Worm (Caenorhabditis elegans) whole organism, young adult: ENCODE results near the gene gei-4.

Experiments
- B0019.2 ChIP-seq: fragments of 200-800 bp; sonication (Bioruptor generic); conservative IDR thresholded peaks from 2 replicates; pipeline ENCODE4 v1.3.6; 2022; ENCODE audit warnings: missing genetic modification reagents, missing genetic modification characterization, missing compliant biosample characterization
- C06A6.2 ChIP-seq: fragments of 200-800 bp; sonication (Bioruptor generic); conservative IDR thresholded peaks from 2 replicates; pipeline ENCODE4 v1.3.6; 2022; ENCODE audit warnings: missing genetic modification characterization, missing compliant biosample characterization
- F10E7.11 ChIP-seq: sonication (generic microtip); optimal IDR thresholded peaks from 2 replicates; lab custom pipeline; 2017; ENCODE audit warnings: mild to moderate bottlenecking, missing genetic modification characterization, moderate library complexity, missing compliant biosample characterization
- K12H6.12 ChIP-seq: fragments of 200-800 bp; sonication (Bioruptor generic); optimal IDR thresholded peaks from 2 replicates; lab custom pipeline; 2018; ENCODE audit warnings: mild to moderate bottlenecking, missing genetic modification characterization, missing compliant biosample characterization
- Y53F4B.3 ChIP-seq: fragments of 200-800 bp; sonication (Bioruptor generic); IDR thresholded peaks from 2 replicates; pipeline ENCODE4 v1.3.6; 2022; ENCODE audit warnings: missing genetic modification reagents, missing genetic modification characterization, missing compliant biosample characterization
- Y53G8AR.9 ChIP-seq: fragments of 200-800 bp; sonication (Bioruptor generic); conservative IDR thresholded peaks from 2 replicates; pipeline ENCODE4 v1.3.6; 2022; ENCODE audit warnings: missing genetic modification reagents, missing genetic modification characterization, missing compliant biosample characterization
- Y56A3A.18 ChIP-seq: fragments of 200-800 bp; sonication (Bioruptor generic); IDR thresholded peaks from 2 replicates; pipeline ENCODE4 v1.3.6; 2022; ENCODE audit warnings: missing genetic modification reagents, missing genetic modification characterization, missing compliant biosample characterization
- Y67H2A.10 ChIP-seq: fragments of 200-800 bp; sonication (Bioruptor generic); conservative IDR thresholded peaks from 2 replicates; pipeline ENCODE4 v1.3.6; 2022; ENCODE audit warnings: missing genetic modification reagents, missing genetic modification characterization, missing compliant biosample characterization
- Y95B8A.8 ChIP-seq: fragments of 200-800 bp; sonication (Bioruptor generic); IDR thresholded peaks from 2 replicates; pipeline ENCODE4 v1.3.6; 2022; ENCODE audit warnings: missing genetic modification reagents, missing genetic modification characterization, missing compliant biosample characterization
- ama-1 ChIP-seq, 3 experiments: fragments of 150-350 bp in 1 of 3; sonication (generic microtip) in 2 of 3; optimal IDR thresholded peaks; 2 replicates each; lab custom pipeline; 2014 to 2018; ENCODE audit warnings: missing biosample characterization in 2 of 3, missing genetic modification characterization in 2 of 3, missing genetic modification reagents in 2 of 3
- atf-7 ChIP-seq: sonication (generic microtip); optimal IDR thresholded peaks from 2 replicates; lab custom pipeline; 2017; ENCODE audit warnings: mild to moderate bottlenecking, missing genetic modification characterization, missing compliant biosample characterization
- athp-1 ChIP-seq: sonication (generic microtip); optimal IDR thresholded peaks from 2 replicates; lab custom pipeline; 2017; ENCODE audit warnings: mild to moderate bottlenecking, missing genetic modification characterization, missing compliant biosample characterization
- ceh-100 ChIP-seq: fragments of 200-800 bp; sonication (Bioruptor generic); IDR thresholded peaks from 2 replicates; pipeline ENCODE4 v1.3.6; 2022; ENCODE audit warnings: missing genetic modification reagents, missing genetic modification characterization, missing compliant biosample characterization
- die-1 ChIP-seq: sonication (generic microtip); optimal IDR thresholded peaks from 2 replicates; lab custom pipeline; 2016; ENCODE audit warnings: missing genotype, mild to moderate bottlenecking, missing genetic modification characterization, missing compliant biosample characterization
- dox-1 ChIP-seq: fragments of 200-800 bp; sonication (Bioruptor generic); IDR thresholded peaks from 2 replicates; pipeline ENCODE4 v1.3.6; 2022; ENCODE audit warnings: missing genetic modification reagents, missing genetic modification characterization, missing compliant biosample characterization
- egrh-3 ChIP-seq: fragments of 200-800 bp; sonication (Bioruptor generic); IDR thresholded peaks from 2 replicates; pipeline ENCODE4 v1.3.6; 2022; ENCODE audit warnings: missing genetic modification reagents, missing genetic modification characterization, missing compliant biosample characterization
- gei-17 ChIP-seq: fragments of 200-800 bp; sonication (Bioruptor generic); optimal IDR thresholded peaks from 2 replicates; lab custom pipeline; 2018; ENCODE audit warnings: mild to moderate bottlenecking, missing genetic modification characterization, missing compliant biosample characterization
- let-607 ChIP-seq, 2 experiments: fragments of 200-800 bp in 1 of 2; sonication (Bioruptor generic) in 1 of 2; sonication (generic microtip) in 1 of 2; optimal IDR thresholded peaks; 2 replicates each; lab custom pipeline; 2016 to 2018; ENCODE audit warnings: mild to moderate bottlenecking in 2 of 2, missing compliant biosample characterization in 2 of 2, missing genetic modification characterization in 2 of 2, moderate library complexity in 2 of 2, missing genotype in 1 of 2
- lin-54 ChIP-seq: fragments of 200-800 bp; sonication (Bioruptor generic); optimal IDR thresholded peaks from 2 replicates; lab custom pipeline; 2018; ENCODE audit warnings: mild to moderate bottlenecking, missing genetic modification characterization, missing compliant biosample characterization
- lir-1 ChIP-seq: fragments of 200-800 bp; sonication (Bioruptor generic); conservative IDR thresholded peaks from 2 replicates; pipeline ENCODE4 v1.3.6; 2022; ENCODE audit warnings: missing genetic modification reagents, missing genetic modification characterization, missing compliant biosample characterization
- madf-3 ChIP-seq: fragments of 200-800 bp; sonication (Bioruptor generic); IDR thresholded peaks from 2 replicates; pipeline ENCODE4 v1.3.6; 2022; ENCODE audit warnings: missing genetic modification reagents, missing genetic modification characterization, missing compliant biosample characterization
- mcd-1 ChIP-seq: fragments of 200-800 bp; sonication (Bioruptor generic); IDR thresholded peaks from 2 replicates; pipeline ENCODE4 v1.3.6; 2022; ENCODE audit warnings: missing genetic modification reagents, missing genetic modification characterization, missing compliant biosample characterization
- nhr-80 ChIP-seq: sonication (generic microtip); optimal IDR thresholded peaks from 2 replicates; lab custom pipeline; 2016; ENCODE audit warnings: missing genetic modification characterization, missing compliant biosample characterization
- nhr-90 ChIP-seq: sonication (generic microtip); optimal IDR thresholded peaks from 2 replicates; lab custom pipeline; 2016; ENCODE audit warnings: missing genotype, mild to moderate bottlenecking, missing genetic modification characterization, missing compliant biosample characterization
- pha-4 ChIP-seq: fragments of 150-350 bp; sonication (generic microtip); optimal IDR thresholded peaks from 2 replicates; lab custom pipeline; 2014; ENCODE audit warnings: missing biosample characterization, missing genetic modification reagents, missing genetic modification characterization
- snpc-4 ChIP-seq, 5 experiments: fragments of 150-350 bp in 1 of 5; sonication (generic microtip) in 4 of 5; optimal IDR thresholded peaks; 2 replicates each; lab custom pipeline; 2014 to 2018; ENCODE audit warnings: missing genetic modification characterization in 5 of 5, missing biosample characterization in 3 of 5, antibody characterized with exemption in 2 of 5, mild to moderate bottlenecking in 2 of 5, missing compliant biosample characterization in 2 of 5, missing genotype in 2 of 5, moderate library complexity in 2 of 5, missing genetic modification reagents in 1 of 5
- sptf-2 ChIP-seq: fragments of 200-800 bp; sonication (Bioruptor generic); optimal IDR thresholded peaks from 2 replicates; lab custom pipeline; 2018; ENCODE audit warnings: mild to moderate bottlenecking, missing genetic modification characterization, missing compliant biosample characterization
- tbp1 ChIP-seq: fragments of 200-800 bp; sonication (Bioruptor generic); optimal IDR thresholded peaks from 2 replicates; lab custom pipeline; 2018; ENCODE audit warnings: mild to moderate bottlenecking, missing genetic modification characterization, missing compliant biosample characterization
- tlf-1 ChIP-seq: fragments of 200-800 bp; sonication (Bioruptor generic); optimal IDR thresholded peaks from 2 replicates; lab custom pipeline; 2018; ENCODE audit warnings: mild to moderate bottlenecking, missing genetic modification characterization, missing compliant biosample characterization
- unc-130 ChIP-seq: sonication (generic microtip); optimal IDR thresholded peaks from 2 replicates; lab custom pipeline; 2016; ENCODE audit warnings: missing genetic modification reagents, missing genetic modification characterization, missing compliant biosample characterization
- xnd-1 ChIP-seq: sonication (generic microtip); optimal IDR thresholded peaks from 2 replicates; lab custom pipeline; 2016; ENCODE audit warnings: missing genotype, missing genetic modification reagents, missing genetic modification characterization, missing compliant biosample characterization
- zfh-2 ChIP-seq: fragments of 200-800 bp; sonication (Bioruptor generic); conservative IDR thresholded peaks from 2 replicates; pipeline ENCODE4 v1.3.6; 2022; ENCODE audit warnings: missing genetic modification reagents, missing genetic modification characterization, missing compliant biosample characterization
- zim-3 ChIP-seq: sonication (generic microtip); optimal IDR thresholded peaks from 2 replicates; lab custom pipeline; 2017; ENCODE audit warnings: mild to moderate bottlenecking, missing genetic modification characterization, moderate library complexity, missing compliant biosample characterization
- ztf-28 ChIP-seq: fragments of 200-800 bp; sonication (Bioruptor generic); IDR thresholded peaks from 2 replicates; pipeline ENCODE4 v1.3.6; 2022; ENCODE audit warnings: missing genetic modification reagents, missing genetic modification characterization, missing compliant biosample characterization

The gei-4 gene

ce11 chrIII:354545-355460 is at the start of gene gei-4 (continued):
- TF ChIP-seq athp-1 (tag; lab: Kevin White, UChicago) (no peak), atf-7 (peak; percentile 73), unc-130 (GFP tag; lab: Kevin White, UChicago) (no peak), B0019.2 (no peak), pha-4 (no peak), egrh-3 (GFP tag; lab: Robert Waterston, UW) (peak; percentile 77), madf-3 (GFP tag; lab: Robert Waterston, UW) (0 out of 2 replicates have a peak, but pooled peaks have one; percentile 21), lin-54 (GFP tag; lab: Kevin White, UChicago) (peak; percentile 38), xnd-1 (tag; lab: Kevin White, UChicago) (no peak), nhr-80 (tag; lab: Kevin White, UChicago) (peak; percentile 91), sptf-2 (GFP tag; lab: Kevin White, UChicago) (peak; percentile 86), let-607 (tag; optimal IDR thresholded peaks at IDR 0.05; lab: Kevin White, UChicago) (peak in 1 of 2 experiments; percentile 78), Y67H2A.10 (GFP tag; lab: Robert Waterston, UW) (0 out of 2 replicates have a peak, but pooled peaks have one; percentile 47), zim-3 (tag; lab: Kevin White, UChicago) (no peak), ama-1 (optimal IDR thresholded peaks at IDR 0.05; lab: Kevin White, UChicago) (peak; percentile 62), ama-1 (GFP tag; optimal IDR thresholded peaks at IDR 0.05; lab: Kevin White, UChicago) (no peak), Y95B8A.8 (GFP tag; lab: Robert Waterston, UW) (peak; percentile 29; the same call in 1 of the 2 replicates), snpc-4 (GFP tag; optimal IDR thresholded peaks at IDR 0.05; lab: Kevin White, UChicago) (no peak), snpc-4 (tag; optimal IDR thresholded peaks at IDR 0.05; lab: Kevin White, UChicago) (peak in 2 of 4 experiments; percentile 55 to 79), zfh-2 (GFP tag; lab: Robert Waterston, UW) (peak; percentile 100), Y53F4B.3 (GFP tag; lab: Robert Waterston, UW) (no peak), nhr-90 (tag; lab: Kevin White, UChicago) (peak; percentile 24), lir-1 (GFP tag; lab: Robert Waterston, UW) (no peak), F10E7.11 (no peak), ztf-28 (GFP tag; lab: Robert Waterston, UW) (no peak), Y53G8AR.9 (GFP tag; lab: Robert Waterston, UW) (peak; percentile 73; the same call in 1 of the 2 replicates), K12H6.12 (tag; lab: Kevin White, UChicago) (peak; percentile 94), C06A6.2 (GFP tag; lab: Robert Waterston, UW) (0 out of 2 replicates have a peak, but pooled peaks have one; percentile 25), mcd-1 (GFP tag; lab: Robert Waterston, UW) (peak; percentile 75), Y56A3A.18 (GFP tag; lab: Robert Waterston, UW) (no peak), ceh-100 (GFP tag; lab: Robert Waterston, UW) (no peak), die-1 (tag; lab: Kevin White, UChicago) (peak; percentile 1), tbp1 (GFP tag; lab: Kevin White, UChicago) (peak; percentile 50), dox-1 (GFP tag; lab: Robert Waterston, UW) (peak; percentile 81)

- no peak for TF ChIP-seq B0019.2
- TF ChIP-seq tlf-1 = no peak
- TF ChIP-seq Y67H2A.10 (GFP tag; lab: Robert Waterston, UW) = no peak
- TF ChIP-seq gei-17 = no peak
These were observed 47.7 kb upstream of the gei-4 start, which contains the start of the genes Y55B1BL.1 and Y55B1BL.2 for ce11 chrIII:402168-402813. Y55B1BL.1 (plus strand) TSS chrIII:402384. Y55B1BL.2 (plus strand) TSS chrIII:402763.
